Worm (Caenorhabditis elegans) whole organism, early embryonic: ENCODE results near the gene Y47D3A.20.

Experiments
- B0310.2 ChIP-seq: sonication (generic microtip); optimal IDR thresholded peaks from 2 replicates; lab custom pipeline; 2016; ENCODE audit warnings: mild to moderate bottlenecking, missing genetic modification characterization, missing compliant biosample characterization
- F13C5.2 ChIP-seq: sonication (generic microtip); optimal IDR thresholded peaks from 2 replicates; lab custom pipeline; 2017; ENCODE audit warnings: mild to moderate bottlenecking, missing genetic modification characterization, inconsistent platforms, missing compliant biosample characterization
- aly-1 ChIP-seq: sonication (generic microtip); optimal IDR thresholded peaks from 2 replicates; lab custom pipeline; 2016; ENCODE audit warnings: missing genetic modification characterization, missing compliant biosample characterization
- ama-1 ChIP-seq: fragments of 150-350 bp; optimal IDR thresholded peaks from 2 replicates; lab custom pipeline; 2014
- ceh-13 ChIP-seq: fragments of 200-800 bp; sonication (Bioruptor generic); optimal IDR thresholded peaks from 2 replicates; lab custom pipeline; 2018; ENCODE audit warnings: mild to moderate bottlenecking, missing genetic modification characterization, missing compliant biosample characterization
- ceh-36 ChIP-seq: sonication (generic microtip); optimal IDR thresholded peaks from 2 replicates; lab custom pipeline; 2016; ENCODE audit warnings: missing genetic modification characterization, inconsistent platforms, missing compliant biosample characterization
- ets-7 ChIP-seq: sonication (generic microtip); optimal IDR thresholded peaks from 2 replicates; lab custom pipeline; 2016; ENCODE audit warnings: missing genotype, missing genetic modification characterization, missing compliant biosample characterization
- flt-1 ChIP-seq: fragments of 200-800 bp; sonication (Bioruptor generic); IDR thresholded peaks from 2 replicates; pipeline ENCODE4 v1.3.6; 2022; ENCODE audit warnings: missing genetic modification characterization, missing compliant biosample characterization
- hmbx-1 ChIP-seq: sonication (generic microtip); optimal IDR thresholded peaks from 2 replicates; lab custom pipeline; 2016; ENCODE audit warnings: mild to moderate bottlenecking, missing genetic modification characterization, missing compliant biosample characterization
- hmg-4 ChIP-seq: fragments of 200-800 bp; sonication (Bioruptor generic); optimal IDR thresholded peaks from 2 replicates; lab custom pipeline; 2018; ENCODE audit warnings: mild to moderate bottlenecking, missing genetic modification characterization, missing compliant biosample characterization
- hnd-1 ChIP-seq: sonication (generic microtip); optimal IDR thresholded peaks from 2 replicates; lab custom pipeline; 2016; ENCODE audit warnings: missing genetic modification characterization, missing compliant biosample characterization
- pes-1 ChIP-seq: fragments of 200-800 bp; sonication (Bioruptor generic); IDR thresholded peaks from 2 replicates; pipeline ENCODE4 v1.3.6; 2022; ENCODE audit warnings: missing genetic modification reagents, missing genetic modification characterization, missing compliant biosample characterization
- tbx-11 ChIP-seq: fragments of 200-800 bp; sonication (Bioruptor generic); IDR thresholded peaks from 2 replicates; pipeline ENCODE4 v1.3.6; 2022; ENCODE audit warnings: missing genetic modification characterization, missing compliant biosample characterization

DNA sequence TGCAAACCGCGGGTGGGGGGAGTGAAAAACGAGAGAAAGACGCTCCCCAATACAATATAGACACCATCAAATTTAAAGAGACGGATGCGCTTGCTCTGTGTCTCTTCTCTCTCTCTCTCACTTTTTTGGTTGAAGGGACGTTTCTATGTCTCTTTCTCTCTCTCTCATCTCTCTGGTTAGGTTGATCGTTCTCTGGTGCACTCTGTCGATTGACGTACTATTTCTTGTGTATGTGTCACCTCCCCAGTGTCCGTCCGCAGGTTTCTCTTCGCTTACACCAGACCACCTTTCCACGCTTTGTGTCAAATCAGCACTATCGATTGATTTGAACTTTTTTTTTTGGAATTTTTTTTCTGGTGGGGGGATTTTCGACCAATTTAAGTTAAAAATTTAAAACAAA, 31.4 kb upstream of the Y47D3A.20 start:
- no peak for TF ChIP-seq ama-1
- TF ChIP-seq ets-7 (tag; lab: Kevin White, UChicago) = no peak
- no peak for TF ChIP-seq pes-1 (GFP tag; lab: Robert Waterston, UW)
- no peak for TF ChIP-seq ceh-13 (GFP tag; lab: Kevin White, UChicago)
- no peak for TF ChIP-seq hnd-1
- TF ChIP-seq aly-1 (tag; lab: Kevin White, UChicago) = no peak
- no peak for TF ChIP-seq ceh-36 (tag; lab: Kevin White, UChicago)
- TF ChIP-seq B0310.2 = no peak
- TF ChIP-seq hmg-4 = no peak
- TF ChIP-seq F13C5.2 = no peak
- TF ChIP-seq hmbx-1 (tag; lab: Kevin White, UChicago) = no peak
- no peak for TF ChIP-seq tbx-11
- TF ChIP-seq flt-1 (GFP tag; lab: Robert Waterston, UW) = no peak
